Fruit fly (Drosophila melanogaster): ENCODE results near the gene CG6149.

CG6149 gene

dm6 chr3L:11400673-11401186 is 34.5 kb downstream of the CG6149 start:
- no peak for TF ChIP-seq ovo (GFP tag; optimal IDR thresholded peaks at IDR 0.05)
- no peak for TF ChIP-seq tj (GFP tag; optimal IDR thresholded peaks at IDR 0.05)

- no peak for TF ChIP-seq pad (GFP tag; optimal IDR thresholded peaks at IDR 0.05)
- TF ChIP-seq kay (GFP tag; ENCODE audit: borderline replicate concordance): no peak
- no peak for TF ChIP-seq CG7045 (GFP tag; optimal IDR thresholded peaks at IDR 0.05)
- TF ChIP-seq Mnt (GFP tag; optimal IDR thresholded peaks at IDR 0.05): no peak
- no peak for TF ChIP-seq CG1620 (GFP tag; optimal IDR thresholded peaks at IDR 0.05)
- TF ChIP-seq CG7101 (tag; optimal IDR thresholded peaks at IDR 0.05): no peak
- TF ChIP-seq Crg-1 (GFP tag; optimal IDR thresholded peaks at IDR 0.05): no peak
- TF ChIP-seq tj (GFP tag; optimal IDR thresholded peaks at IDR 0.05): no peak
- no peak for TF ChIP-seq CG14711 (tag; optimal IDR thresholded peaks at IDR 0.05)
- no peak for TF ChIP-seq Hr96 (GFP tag; optimal IDR thresholded peaks at IDR 0.05)
These were observed 35.0 kb downstream of the CG6149 start for dm6 chr3L:11400262-11400661.

DNA sequence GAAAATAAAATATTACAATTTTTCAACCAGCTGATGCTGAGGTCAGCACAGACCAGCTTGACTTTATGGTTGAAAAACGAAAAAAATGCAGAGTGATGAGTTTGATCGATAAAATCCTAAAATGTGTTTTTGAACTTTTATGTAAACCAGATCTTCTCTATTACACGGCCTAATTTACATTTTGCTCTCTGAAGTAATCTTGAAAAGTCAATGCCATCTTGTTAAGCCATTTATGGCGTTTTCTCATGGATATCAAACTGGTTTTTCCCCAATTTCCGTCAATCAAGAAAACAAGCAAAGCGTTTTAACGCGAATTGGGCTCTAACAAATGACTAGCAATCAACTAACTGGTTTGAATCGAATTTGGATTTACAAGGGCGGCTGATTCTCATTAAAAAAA is 35.8 kb downstream of the CG6149 start:
- TF ChIP-seq Hr96 (GFP tag; optimal IDR thresholded peaks at IDR 0.05) (no peak), CG1620 (GFP tag; optimal IDR thresholded peaks at IDR 0.05) (no peak), kay (GFP tag; ENCODE audit: borderline replicate concordance) (peak; percentile 53), CG5204 (GFP tag; optimal IDR thresholded peaks at IDR 0.05) (no peak), tj (GFP tag; optimal IDR thresholded peaks at IDR 0.05) (no peak), CG12768 (GFP tag; optimal IDR thresholded peaks at IDR 0.05) (no peak), cnc (optimal IDR thresholded peaks at IDR 0.05) (no peak), ovo (GFP tag; optimal IDR thresholded peaks at IDR 0.05) (no peak)

DNA sequence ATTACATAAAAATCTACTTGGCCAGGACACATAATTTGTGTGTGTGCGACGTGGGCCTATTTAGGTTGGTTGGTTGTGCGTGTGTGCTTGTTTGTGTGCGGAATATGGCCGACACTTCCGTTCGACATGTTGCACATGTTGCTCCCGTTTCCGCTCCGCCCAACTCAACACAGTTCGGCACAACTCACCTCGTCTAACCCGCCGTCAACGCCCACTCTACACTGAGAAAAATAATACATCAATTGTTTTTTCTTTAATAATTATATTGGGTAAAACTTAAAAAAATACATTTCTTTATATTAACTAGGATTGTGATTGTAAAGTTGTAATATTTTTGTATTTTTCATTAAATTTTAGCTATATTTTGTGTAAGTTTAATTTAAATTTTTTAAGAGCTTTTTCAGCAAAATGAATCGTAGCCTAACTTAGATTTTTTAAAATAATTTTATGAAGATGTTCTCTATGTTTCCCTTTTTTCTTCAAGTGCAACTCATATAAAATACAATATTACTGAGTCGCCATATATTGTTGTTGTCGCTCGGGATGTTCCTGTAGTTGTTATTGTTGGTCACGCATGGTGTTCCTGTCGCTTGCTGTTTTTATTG is 36.7 kb downstream of the CG6149 start:
- no peak for TF ChIP-seq cnc (optimal IDR thresholded peaks at IDR 0.05)
- no peak for TF ChIP-seq CG33017 (tag; optimal IDR thresholded peaks at IDR 0.05)
- no peak for TF ChIP-seq CG12768 (GFP tag; optimal IDR thresholded peaks at IDR 0.05)
- TF ChIP-seq bab1 (GFP tag; optimal IDR thresholded peaks at IDR 0.05): no peak
- no peak for TF ChIP-seq ovo (GFP tag; optimal IDR thresholded peaks at IDR 0.05)
- no peak for TF ChIP-seq pad (GFP tag; optimal IDR thresholded peaks at IDR 0.05)
- TF ChIP-seq toe (GFP tag; optimal IDR thresholded peaks at IDR 0.05): no peak
- no peak for TF ChIP-seq Mnt (GFP tag; optimal IDR thresholded peaks at IDR 0.05)
- TF ChIP-seq CG1620 (GFP tag; optimal IDR thresholded peaks at IDR 0.05): no peak
- no peak for TF ChIP-seq Crg-1 (GFP tag; optimal IDR thresholded peaks at IDR 0.05)
- TF ChIP-seq CG5204 (GFP tag; optimal IDR thresholded peaks at IDR 0.05): no peak

DNA sequence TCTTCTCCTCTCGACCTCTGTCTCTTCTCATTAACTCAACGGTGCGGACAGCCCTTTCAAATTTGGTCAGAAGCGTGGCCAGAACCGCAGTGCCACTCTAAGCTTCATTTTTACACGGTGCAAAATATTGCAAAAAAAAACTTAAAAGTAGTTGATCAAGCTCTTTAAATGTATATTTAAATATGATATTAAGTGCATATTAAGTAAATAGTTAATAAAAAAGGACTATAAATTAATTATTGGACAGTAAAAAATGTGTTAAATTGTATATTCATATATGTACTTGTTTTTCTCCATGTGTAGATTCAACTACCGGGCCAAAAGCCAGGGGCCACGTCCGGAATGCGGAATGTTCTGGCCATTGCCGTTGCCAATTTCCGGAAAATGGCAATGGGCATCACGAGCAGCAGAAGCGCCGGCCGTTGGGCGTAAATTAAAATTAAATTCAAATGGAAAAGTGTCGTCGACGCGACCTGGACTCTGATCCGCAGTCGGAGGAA is 38.1 kb downstream of the CG6149 start, which contains the start of gene CG44362:
TSS of gene CG44362 (plus strand) at position 450 of the 500 bp plus-strand sequence.
- no peak for TF ChIP-seq Mnt (GFP tag; optimal IDR thresholded peaks at IDR 0.05)
- no peak for TF ChIP-seq Hr96 (GFP tag; optimal IDR thresholded peaks at IDR 0.05)
- no peak for TF ChIP-seq Clk (GFP tag; optimal IDR thresholded peaks at IDR 0.05)
- no peak for TF ChIP-seq CG7101 (tag; optimal IDR thresholded peaks at IDR 0.05)
- no peak for TF ChIP-seq bab1 (GFP tag; optimal IDR thresholded peaks at IDR 0.05)

DNA sequence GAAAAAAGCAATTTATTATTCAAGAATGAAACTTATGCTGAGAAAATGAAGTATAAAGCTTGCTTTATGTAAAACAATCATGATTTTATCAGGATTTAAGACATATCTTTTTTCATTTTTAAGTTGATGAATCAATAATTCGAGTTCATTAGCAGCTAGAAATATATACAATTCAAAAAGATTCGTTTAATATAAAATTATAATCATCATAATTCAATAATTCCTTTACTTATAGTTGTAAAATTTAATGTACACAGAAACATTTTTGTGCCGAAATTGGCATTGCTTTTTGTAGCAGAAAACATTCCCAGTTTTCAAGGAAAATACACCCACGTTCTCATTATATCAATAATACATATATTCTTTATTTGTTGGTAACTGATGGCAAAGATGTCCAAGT is 40.9 kb downstream of the CG6149 start, which contains the start of gene CG11726:
TSS of gene CG11726 (plus strand) at position 301 of the 400 bp plus-strand sequence.
- TF ChIP-seq CG7101 (tag; optimal IDR thresholded peaks at IDR 0.05) (no peak), CG1620 (GFP tag; optimal IDR thresholded peaks at IDR 0.05) (no peak), CG12768 (GFP tag; optimal IDR thresholded peaks at IDR 0.05) (no peak), ovo (GFP tag; optimal IDR thresholded peaks at IDR 0.05) (no peak), toe (GFP tag; optimal IDR thresholded peaks at IDR 0.05) (no peak), Clk (GFP tag; optimal IDR thresholded peaks at IDR 0.05) (no peak), Hr96 (GFP tag; optimal IDR thresholded peaks at IDR 0.05) (no peak), kay (GFP tag; ENCODE audit: borderline replicate concordance) (no peak), pad (GFP tag; optimal IDR thresholded peaks at IDR 0.05) (no peak), CG5204 (GFP tag; optimal IDR thresholded peaks at IDR 0.05) (no peak), cnc (optimal IDR thresholded peaks at IDR 0.05) (no peak), CG33017 (tag; optimal IDR thresholded peaks at IDR 0.05) (no peak), CG7045 (GFP tag; optimal IDR thresholded peaks at IDR 0.05) (no peak)

- TF ChIP-seq CG7101 (tag; optimal IDR thresholded peaks at IDR 0.05) (no peak), CG1620 (GFP tag; optimal IDR thresholded peaks at IDR 0.05) (no peak), Crg-1 (GFP tag; optimal IDR thresholded peaks at IDR 0.05) (no peak), CG14711 (tag; optimal IDR thresholded peaks at IDR 0.05) (no peak), ovo (GFP tag; optimal IDR thresholded peaks at IDR 0.05) (no peak), tj (GFP tag; optimal IDR thresholded peaks at IDR 0.05) (no peak), cnc (optimal IDR thresholded peaks at IDR 0.05) (no peak), Hr96 (GFP tag; optimal IDR thresholded peaks at IDR 0.05) (no peak), bab1 (GFP tag; optimal IDR thresholded peaks at IDR 0.05) (no peak), pad (GFP tag; optimal IDR thresholded peaks at IDR 0.05) (no peak), CG12768 (GFP tag; optimal IDR thresholded peaks at IDR 0.05) (no peak), CG7045 (GFP tag; optimal IDR thresholded peaks at IDR 0.05) (no peak), Clk (GFP tag; optimal IDR thresholded peaks at IDR 0.05) (no peak), Mnt (GFP tag; optimal IDR thresholded peaks at IDR 0.05) (no peak), cic (GFP tag; optimal IDR thresholded peaks at IDR 0.05) (no peak), toe (GFP tag; optimal IDR thresholded peaks at IDR 0.05) (no peak), CG5204 (GFP tag; optimal IDR thresholded peaks at IDR 0.05) (no peak)
These were observed 41.5 kb downstream of the CG6149 start for dm6 chr3L:11393806-11394205.
